Fruit fly (Drosophila melanogaster): ENCODE data around the gene CG2218.

Gene CG2218

DNA sequence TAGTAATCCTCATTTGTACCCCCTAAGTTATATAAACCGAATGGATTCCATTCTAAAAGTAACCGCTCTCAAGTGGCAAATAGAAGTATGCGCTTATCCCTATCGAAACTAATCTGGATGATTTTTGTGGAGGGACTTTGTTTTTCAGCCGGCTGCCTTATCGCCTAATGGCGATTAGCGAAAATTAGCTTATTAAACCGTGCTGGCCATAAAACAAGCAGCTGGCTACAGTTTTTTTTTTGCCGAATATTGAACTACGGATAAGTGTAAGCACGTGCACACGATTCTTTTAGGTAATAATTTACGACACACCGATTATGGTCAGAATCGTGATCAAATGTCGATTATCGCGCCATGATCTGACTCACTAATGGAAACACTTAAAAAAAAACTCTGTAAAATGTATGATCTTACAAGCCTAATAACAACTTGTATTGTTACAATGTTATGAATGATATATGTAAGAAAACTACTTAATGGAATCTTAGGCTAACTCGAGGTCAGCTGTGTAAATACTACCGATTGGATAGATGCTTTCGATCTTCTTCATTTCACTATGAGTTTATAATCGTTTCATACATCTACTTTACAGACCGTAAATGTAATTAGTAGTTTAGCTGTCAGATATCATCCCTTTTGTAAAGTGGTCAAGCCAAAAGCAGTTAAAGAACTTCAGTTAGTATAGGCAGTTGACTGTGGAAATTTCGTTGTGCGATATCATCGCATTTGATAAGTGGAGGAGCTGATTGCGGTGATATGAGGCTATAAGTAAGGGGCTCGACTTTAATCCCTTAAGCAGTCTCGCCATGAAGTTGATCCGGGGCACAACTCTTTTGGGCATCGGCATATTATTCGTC lies 3.4 kb upstream of the CG2218 start, which contains the start of gene CG15534:
Gene CG15534 (plus strand): TSS at position 807 of the 857 bp plus-strand sequence.
- TF ChIP-seq vri (GFP tag; optimal IDR thresholded peaks at IDR 0.05) = peak; percentile 24
- TF ChIP-seq CG15336 (GFP tag; IDR thresholded peaks at IDR 0.05) = no peak
- TF ChIP-seq CG10669 (GFP tag; optimal IDR thresholded peaks at IDR 0.05) = no peak
- TF ChIP-seq Gug (GFP tag; IDR thresholded peaks at IDR 0.05) = no peak
- no peak for TF ChIP-seq dac (GFP tag; optimal IDR thresholded peaks at IDR 0.05)
- TF ChIP-seq CG9139 (GFP tag; optimal IDR thresholded peaks at IDR 0.05) = no peak
- TF ChIP-seq esn (GFP tag; optimal IDR thresholded peaks at IDR 0.05) = no peak

- TF ChIP-seq achi (GFP tag; optimal IDR thresholded peaks at IDR 0.05) (no peak), Met (GFP tag; optimal IDR thresholded peaks at IDR 0.05) (no peak), CG8119 (GFP tag; IDR thresholded peaks at IDR 0.05) (no peak), Blimp-1 (GFP tag; optimal IDR thresholded peaks at IDR 0.05) (no peak)
Observed at dm6 chr3R:30428459-30428858, 383 bp upstream of the CG2218 start, which contains the start of gene CG15533. Gene CG15533 (plus strand): TSS chr3R:30428820.

dm6 chr3R:30426626-30427025 lies 1.4 kb downstream of the CG2218 start:
- TF ChIP-seq pdm3 (GFP tag; optimal IDR thresholded peaks at IDR 0.05) = no peak
- TF ChIP-seq dsx (GFP tag; optimal IDR thresholded peaks at IDR 0.05; ENCODE audit: poor library complexity, severe bottlenecking) = peak; percentile 96
- TF ChIP-seq Eip78C (GFP tag) = peak; percentile 0
- no peak for TF ChIP-seq esn (GFP tag; optimal IDR thresholded peaks at IDR 0.05)
- TF ChIP-seq achi (GFP tag; optimal IDR thresholded peaks at IDR 0.05) = no peak
- no peak for TF ChIP-seq net (GFP tag; optimal IDR thresholded peaks at IDR 0.05)
- no peak for TF ChIP-seq OdsH (GFP tag; optimal IDR thresholded peaks at IDR 0.05)
- TF ChIP-seq CG6808 (GFP tag; optimal IDR thresholded peaks at IDR 0.05) = no peak
- peak; percentile 99 for TF ChIP-seq svp (GFP tag)
- no peak for TF ChIP-seq CG6792 (GFP tag; optimal IDR thresholded peaks at IDR 0.05)

dm6 chr3R:30425622-30426021 lies 2.5 kb downstream of the CG2218 start:
- TF ChIP-seq CG11902 (GFP tag; optimal IDR thresholded peaks at IDR 0.05) = no peak

dm6 chr3R:30424993-30425392 lies 3.1 kb downstream of the CG2218 start, which contains the start of gene CG15536:
Gene CG15536 (minus strand): TSS chr3R:30425162.
- TF ChIP-seq esn (GFP tag; optimal IDR thresholded peaks at IDR 0.05) (peak; percentile 15), Eip78C (GFP tag) (peak; percentile 14), CG4318 (GFP tag; optimal IDR thresholded peaks at IDR 0.05) (no peak)

DNA sequence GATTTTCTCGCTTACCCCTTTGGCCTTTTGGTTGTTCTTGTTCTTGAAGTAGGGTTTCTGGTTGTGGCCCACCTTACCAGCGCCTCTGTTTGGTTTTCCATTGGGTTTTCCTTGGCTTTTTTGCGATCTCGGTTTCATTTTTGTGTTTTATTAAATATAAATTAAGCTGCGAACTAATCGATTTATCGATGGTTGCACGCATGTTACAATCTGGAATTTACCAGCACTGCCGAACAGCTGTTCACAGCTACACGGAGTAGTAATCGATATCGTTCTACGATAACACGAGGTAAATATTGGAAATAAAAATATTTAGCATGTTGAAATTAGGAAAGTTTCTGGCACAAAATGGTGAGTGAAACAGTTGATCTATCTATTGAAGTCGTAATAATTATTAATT lies 4.4 kb downstream of the CG2218 start, which contains the start of the genes CG15535 and mRpS18C:
Gene CG15535 (minus strand): TSS at position 235 of the 400 bp plus-strand sequence.
Gene mRpS18C (plus strand): TSS at position 280 of the 400 bp plus-strand sequence.
- no peak for TF ChIP-seq Hr38 (GFP tag; optimal IDR thresholded peaks at IDR 0.05)
- TF ChIP-seq CG11762 (GFP tag; optimal IDR thresholded peaks at IDR 0.05; ENCODE audit: insufficient read depth) = no peak
- no peak for TF ChIP-seq Lpt (GFP tag; optimal IDR thresholded peaks at IDR 0.05)
- no peak for TF ChIP-seq net (GFP tag; optimal IDR thresholded peaks at IDR 0.05)
- peak; percentile 9 for TF ChIP-seq topi (GFP tag; optimal IDR thresholded peaks at IDR 0.05)
- peak; percentile 2 for TF ChIP-seq lz (GFP tag; optimal IDR thresholded peaks at IDR 0.05)
- no peak for TF ChIP-seq CG31627 (GFP tag; optimal IDR thresholded peaks at IDR 0.05)
- peak; percentile 7 for TF ChIP-seq esn (GFP tag; optimal IDR thresholded peaks at IDR 0.05)
- TF ChIP-seq CG6163 (GFP tag; IDR thresholded peaks at IDR 0.05) = 0 out of 3 replicates have a peak, but pooled peaks have one; percentile 17
- no peak for TF ChIP-seq Ets21C (GFP tag; optimal IDR thresholded peaks at IDR 0.05)
- no peak for TF ChIP-seq Sox15 (GFP tag; optimal IDR thresholded peaks at IDR 0.05)
- TF ChIP-seq Eip78C (GFP tag) = peak; percentile 60
